Fruit fly (Drosophila melanogaster) whole organism, wandering third instar larva: Measurements from ENCODE around the gene fusl.

Source experiments
- Abd-B ChIP-seq: fragments of >200 bp; optimal IDR thresholded peaks from 2 replicates; lab custom pipeline; 2017; ENCODE audit warnings: missing biosample characterization, missing genetic modification characterization
- CG32264 ChIP-seq: fragments of 200-800 bp; sonication (Bioruptor generic); optimal IDR thresholded peaks from 2 replicates; lab custom pipeline; 2016; ENCODE audit warnings: missing biosample characterization, missing genetic modification characterization
- CG9705 ChIP-seq: fragments of 200-800 bp; sonication (Bioruptor generic); optimal IDR thresholded peaks from 2 replicates; lab custom pipeline; 2018; ENCODE audit warnings: missing biosample characterization, mild to moderate bottlenecking, missing genetic modification characterization
- CrebA ChIP-seq: fragments of 200-800 bp; sonication (Bioruptor generic); optimal IDR thresholded peaks from 2 replicates; lab custom pipeline; 2016; ENCODE audit warnings: missing biosample characterization, mild to moderate bottlenecking, missing genetic modification characterization, borderline replicate concordance
- Dfd ChIP-seq: fragments of >200 bp; optimal IDR thresholded peaks from 2 replicates; lab custom pipeline; 2017; ENCODE audit warnings: missing biosample characterization, missing genetic modification characterization
- Dif ChIP-seq: fragments of 200-275, 200-300 bp; sonication (Bioruptor generic); optimal IDR thresholded peaks from 2 replicates; lab custom pipeline; 2018; ENCODE audit warnings: missing biosample characterization, missing genetic modification characterization; ENCODE audit not compliant: partially characterized antibody
- GATAd ChIP-seq: sonication (Bioruptor generic); optimal IDR thresholded peaks from 2 replicates; lab custom pipeline; 2016; ENCODE audit warnings: missing biosample characterization, missing genetic modification characterization
- HLH106 ChIP-seq: fragments of 200-800 bp; optimal IDR thresholded peaks from 3 replicates; lab custom pipeline; 2019; ENCODE audit warnings: missing biosample characterization, mild to moderate bottlenecking, missing genetic modification characterization, moderate library complexity
- Hnf4 ChIP-seq: fragments of 200-800 bp; sonication (Bioruptor generic); optimal IDR thresholded peaks from 2 replicates; lab custom pipeline; 2016; ENCODE audit warnings: missing biosample characterization, mild to moderate bottlenecking, missing genetic modification characterization
- Hr78 ChIP-seq: fragments of >200 bp; optimal IDR thresholded peaks from 2 replicates; lab custom pipeline; 2017; ENCODE audit warnings: missing biosample characterization, missing genetic modification characterization
- Hr83 ChIP-seq: fragments of 200-300 bp; sonication (Bioruptor generic); optimal IDR thresholded peaks from 2 replicates; lab custom pipeline; 2016; ENCODE audit warnings: missing biosample characterization, mild to moderate bottlenecking, missing genetic modification characterization, moderate library complexity; ENCODE audit not compliant: poor library complexity, severe bottlenecking
- Jra ChIP-seq: sonication (Bioruptor generic); optimal IDR thresholded peaks from 2 replicates; lab custom pipeline; 2016; ENCODE audit warnings: missing biosample characterization, missing genetic modification characterization
- Mio ChIP-seq: sonication (Bioruptor generic); optimal IDR thresholded peaks from 2 replicates; lab custom pipeline; 2016; ENCODE audit warnings: missing biosample characterization, missing genetic modification characterization
- Myc ChIP-seq: fragments of >200 bp; optimal IDR thresholded peaks from 2 replicates; lab custom pipeline; 2017
- N ChIP-seq: fragments of >200 bp; optimal IDR thresholded peaks from 2 replicates; lab custom pipeline; 2018; ENCODE audit warnings: missing biosample characterization, missing external identifiers, missing genetic modification characterization
- OdsH ChIP-seq: fragments of 200-800 bp; sonication (Bioruptor generic); optimal IDR thresholded peaks from 2 replicates; lab custom pipeline; 2016; ENCODE audit warnings: missing biosample characterization, mild to moderate bottlenecking, missing genetic modification characterization
- Rel ChIP-seq, 2 experiments: fragments of 200-800 bp; sonication (Bioruptor generic) in 1 of 2; optimal IDR thresholded peaks; 2 replicates in 1 of 2; 3 replicates in 1 of 2; lab custom pipeline; 2016 to 2019; ENCODE audit warnings: mild to moderate bottlenecking in 2 of 2, missing biosample characterization in 2 of 2, missing genetic modification characterization in 2 of 2, moderate library complexity in 1 of 2
- Sp1 ChIP-seq: fragments of 200-800 bp; sonication (Bioruptor generic); optimal IDR thresholded peaks from 3 replicates; lab custom pipeline; 2019; ENCODE audit warnings: missing biosample characterization, mild to moderate bottlenecking, missing genetic modification characterization, moderate library complexity
- Vsx2 ChIP-seq: fragments of 200-300, 225-300 bp; sonication (Bioruptor generic); optimal IDR thresholded peaks from 2 replicates; lab custom pipeline; 2018; ENCODE audit warnings: missing biosample characterization, missing genetic modification characterization; ENCODE audit not compliant: partially characterized antibody
- br ChIP-seq: fragments of 200-800 bp; sonication (Bioruptor generic); optimal IDR thresholded peaks from 2 replicates; lab custom pipeline; 2016; ENCODE audit warnings: missing biosample characterization, missing genetic modification characterization
- brk ChIP-seq: fragments of 200-800 bp; sonication (Bioruptor generic); optimal IDR thresholded peaks from 2 replicates; lab custom pipeline; 2016; ENCODE audit warnings: missing biosample characterization, mild to moderate bottlenecking, missing genetic modification characterization
- dl ChIP-seq, 2 experiments: fragments of 175-275, 200-275 bp in 1 of 2; fragments of 200-275 bp in 1 of 2; sonication (Bioruptor generic); optimal IDR thresholded peaks; lab custom pipeline; 2018; ENCODE audit warnings: mild to moderate bottlenecking in 2 of 2, missing biosample characterization in 2 of 2, missing genetic modification characterization in 2 of 2, moderate library complexity in 2 of 2; ENCODE audit not compliant: partially characterized antibody in 2 of 2, insufficient read depth in 1 of 2
- dmrt93B ChIP-seq: fragments of 200-800 bp; sonication (Bioruptor generic); optimal IDR thresholded peaks from 2 replicates; lab custom pipeline; 2018; ENCODE audit warnings: missing biosample characterization, mild to moderate bottlenecking, missing genetic modification characterization
- dsf ChIP-seq: sonication (Bioruptor generic); optimal IDR thresholded peaks from 2 replicates; lab custom pipeline; 2016; ENCODE audit warnings: missing biosample characterization, missing genetic modification characterization, borderline replicate concordance
- ey ChIP-seq: fragments of 200-800 bp; sonication (Bioruptor generic); optimal IDR thresholded peaks from 2 replicates; lab custom pipeline; 2016; ENCODE audit warnings: missing biosample characterization, missing genetic modification characterization
- foxo ChIP-seq, 2 experiments: fragments of 200-800 bp; sonication (Bioruptor generic); optimal IDR thresholded peaks; 2 replicates in 1 of 2; 3 replicates in 1 of 2; lab custom pipeline; 2016 to 2017; ENCODE audit warnings: missing biosample characterization in 2 of 2, missing genetic modification characterization in 2 of 2
- fru ChIP-seq: fragments of 200-800 bp; sonication (Bioruptor generic); optimal IDR thresholded peaks from 3 replicates; lab custom pipeline; 2016; ENCODE audit warnings: missing biosample characterization, mild to moderate bottlenecking, missing genetic modification characterization
- h ChIP-seq: fragments of 200-800 bp; sonication (Bioruptor generic); optimal IDR thresholded peaks from 3 replicates; lab custom pipeline; 2016; ENCODE audit warnings: missing biosample characterization, mild to moderate bottlenecking, missing genetic modification characterization
- jim ChIP-seq: fragments of 175-275, 200-325 bp; sonication (Bioruptor generic); optimal IDR thresholded peaks from 2 replicates; lab custom pipeline; 2016; ENCODE audit warnings: missing biosample characterization, mild to moderate bottlenecking, missing genetic modification characterization
- lola ChIP-seq: fragments of >200 bp; optimal IDR thresholded peaks from 2 replicates; lab custom pipeline; 2017; ENCODE audit warnings: missing biosample characterization, missing genetic modification characterization
- pan ChIP-seq: fragments of >200 bp; optimal IDR thresholded peaks from 2 replicates; lab custom pipeline; 2017
- psq ChIP-seq: fragments of 200-800 bp; sonication (Bioruptor generic); optimal IDR thresholded peaks from 3 replicates; lab custom pipeline; 2017; ENCODE audit warnings: missing biosample characterization, mild to moderate bottlenecking, missing genetic modification characterization, moderate library complexity
- rgr ChIP-seq: fragments of 200-800 bp; sonication (Bioruptor generic); optimal IDR thresholded peaks from 3 replicates; lab custom pipeline; 2016; ENCODE audit warnings: missing biosample characterization, mild to moderate bottlenecking, missing genetic modification characterization
- sage ChIP-seq: fragments of 200-800 bp; sonication (Bioruptor generic); optimal IDR thresholded peaks from 2 replicates; lab custom pipeline; 2016; ENCODE audit warnings: missing biosample characterization, mild to moderate bottlenecking, missing genetic modification characterization
- sv ChIP-seq: fragments of 200-800 bp; sonication (Bioruptor generic); optimal IDR thresholded peaks from 3 replicates; lab custom pipeline; 2016; ENCODE audit warnings: missing biosample characterization, missing genetic modification characterization
- tai ChIP-seq: sonication (Bioruptor generic); optimal IDR thresholded peaks from 2 replicates; lab custom pipeline; 2016; ENCODE audit warnings: missing biosample characterization, missing genetic modification characterization
- usp ChIP-seq: fragments of >200 bp; optimal IDR thresholded peaks from 2 replicates; lab custom pipeline; 2017; ENCODE audit warnings: missing biosample characterization, missing genetic modification characterization
- woc ChIP-seq: sonication (Bioruptor generic); optimal IDR thresholded peaks from 2 replicates; lab custom pipeline; 2016; ENCODE audit warnings: missing biosample characterization, mild to moderate bottlenecking, missing genetic modification characterization

Gene fusl

dm6 chr2L:5291869-5292642 is 45.8 kb downstream of the fusl start:
- TF ChIP-seq Abd-B (GFP tag; lab: Kevin White, UChicago), result peak; percentile 59
- TF ChIP-seq woc (GFP tag; lab: Kevin White, UChicago), result no peak
- TF ChIP-seq Sp1, result peak; percentile 8
- TF ChIP-seq Hr83 (GFP tag; lab: Kevin White, UChicago), result peak; percentile 77
- TF ChIP-seq jim (GFP tag; lab: Kevin White, UChicago), result peak; percentile 87
- peak in 1 of 2 experiments; percentile 53 for TF ChIP-seq dl (GFP tag; optimal IDR thresholded peaks at IDR 0.05; lab: Kevin White, UChicago; ENCODE audit: insufficient read depth in 1 of 2, partially characterized antibody in 2 of 2)
- TF ChIP-seq HLH106 (tag; lab: Kevin White, UChicago), result peak; percentile 9
- TF ChIP-seq Hr78, result no peak
- TF ChIP-seq N (GFP tag; lab: Kevin White, UChicago), result peak; percentile 62
- peak; percentile 26 for TF ChIP-seq fru (GFP tag; lab: Kevin White, UChicago)
- peak; percentile 21 for TF ChIP-seq tai (GFP tag; lab: Kevin White, UChicago)
- no peak for TF ChIP-seq dmrt93B (GFP tag; lab: Kevin White, UChicago)
- peak; percentile 0 for TF ChIP-seq rgr
- no peak for TF ChIP-seq OdsH (GFP tag; lab: Kevin White, UChicago)
- TF ChIP-seq CrebA (GFP tag; lab: Kevin White, UChicago), result no peak
- TF ChIP-seq Jra (GFP tag; lab: Kevin White, UChicago), result peak; percentile 48
- TF ChIP-seq Rel (GFP tag; optimal IDR thresholded peaks at IDR 0.05; lab: Kevin White, UChicago), result no peak
- TF ChIP-seq Rel (tag; optimal IDR thresholded peaks at IDR 0.05; lab: Kevin White, UChicago), result peak; percentile 37
- TF ChIP-seq Dif (GFP tag; lab: Kevin White, UChicago), result peak; percentile 79

- TF ChIP-seq foxo (GFP tag; optimal IDR thresholded peaks at IDR 0.05; lab: Kevin White, UChicago) (no peak), brk (GFP tag; lab: Kevin White, UChicago) (no peak), GATAd (GFP tag; lab: Kevin White, UChicago) (no peak), CG9705 (GFP tag; lab: Kevin White, UChicago) (no peak), CrebA (GFP tag; lab: Kevin White, UChicago) (peak; percentile 76), usp (no peak), Mio (no peak), Vsx2 (GFP tag; lab: Kevin White, UChicago) (no peak), dl (GFP tag; optimal IDR thresholded peaks at IDR 0.05; lab: Kevin White, UChicago; ENCODE audit: insufficient read depth in 1 of 2, partially characterized antibody in 2 of 2) (no peak), Hr78 (no peak), Rel (GFP tag; optimal IDR thresholded peaks at IDR 0.05; lab: Kevin White, UChicago) (peak; percentile 21), Rel (tag; optimal IDR thresholded peaks at IDR 0.05; lab: Kevin White, UChicago) (peak; percentile 92), tai (GFP tag; lab: Kevin White, UChicago) (no peak), Sp1 (no peak), br (GFP tag; lab: Kevin White, UChicago) (peak; percentile 30), fru (GFP tag; lab: Kevin White, UChicago) (no peak), dsf (no peak), Dfd (GFP tag; lab: Kevin White, UChicago) (no peak), Myc (lab: Kevin White, UChicago) (no peak), dmrt93B (GFP tag; lab: Kevin White, UChicago) (no peak), h (GFP tag; lab: Kevin White, UChicago) (peak; percentile 43), sv (no peak), Dif (GFP tag; lab: Kevin White, UChicago) (no peak), N (GFP tag; lab: Kevin White, UChicago) (no peak), ey (GFP tag; lab: Kevin White, UChicago) (no peak), pan (lab: Kevin White, UChicago) (no peak), Jra (GFP tag; lab: Kevin White, UChicago) (peak; percentile 51), OdsH (GFP tag; lab: Kevin White, UChicago) (no peak), HLH106 (tag; lab: Kevin White, UChicago) (no peak), rgr (no peak), jim (GFP tag; lab: Kevin White, UChicago) (no peak), CG32264 (GFP tag; lab: Kevin White, UChicago) (no peak), psq (GFP tag; lab: Kevin White, UChicago) (no peak), Abd-B (GFP tag; lab: Kevin White, UChicago) (no peak), Hr83 (GFP tag; lab: Kevin White, UChicago) (peak; percentile 39), sage (GFP tag; lab: Kevin White, UChicago) (no peak), Hnf4 (GFP tag; lab: Kevin White, UChicago) (peak; percentile 47), woc (GFP tag; lab: Kevin White, UChicago) (no peak), lola (GFP tag; lab: Kevin White, UChicago) (no peak)
- TF ChIP-seq, all 38 proteins: peak for 7
Measured at dm6 chr2L:5291195-5291594, 46.7 kb downstream of the fusl start.
